Fruit fly (Drosophila melanogaster): ENCODE data around the gene CG3847.

dm6 chrX:6303196-6303595, 43.7 kb upstream of the CG3847 start:
- TF ChIP-seq Fer1 (GFP tag; optimal IDR thresholded peaks at IDR 0.05), result no peak
- no peak for TF ChIP-seq gt (GFP tag; IDR thresholded peaks at IDR 0.05)
- no peak for TF ChIP-seq CrebB (tag; optimal IDR thresholded peaks at IDR 0.05)
